Worm (Caenorhabditis elegans): Measurements from ENCODE around the gene C49A9.9.

DNA sequence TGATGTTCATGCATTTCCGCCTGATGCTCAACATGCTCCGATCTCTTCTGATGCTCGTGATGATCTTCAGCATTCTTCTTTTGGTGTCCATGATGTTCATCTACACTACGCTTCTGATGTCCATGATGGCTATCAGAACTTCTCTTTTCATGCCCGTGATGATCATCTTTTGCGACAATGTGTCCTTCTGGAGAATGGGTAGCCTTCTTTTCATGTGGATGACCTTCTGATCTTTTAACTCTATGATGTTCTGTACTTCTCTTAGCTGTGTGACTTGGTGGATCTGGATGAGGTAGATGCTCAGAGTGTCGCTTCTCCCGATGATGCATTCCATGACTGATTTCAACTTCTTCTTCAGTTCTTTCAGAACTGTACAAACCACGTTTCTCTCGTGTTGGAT lies 41.8 kb downstream of the C49A9.9 start:
- TF ChIP-seq unc-55 (GFP tag; optimal IDR thresholded peaks at IDR 0.05) (no peak), nhr-12 (tag; optimal IDR thresholded peaks at IDR 0.05) (no peak), snpc-4 (tag; optimal IDR thresholded peaks at IDR 0.05) (no peak), fos-1 (tag; optimal IDR thresholded peaks at IDR 0.05) (no peak), lsy-2 (tag; optimal IDR thresholded peaks at IDR 0.05) (no peak), ztf-11 (tag; optimal IDR thresholded peaks at IDR 0.05) (no peak), unc-39 (tag; optimal IDR thresholded peaks at IDR 0.05) (no peak), nhr-25 (tag; optimal IDR thresholded peaks at IDR 0.05) (no peak)

Data from whole organism, L2 larva.